Worm (Caenorhabditis elegans) whole organism, mixed stage, embryonic: ENCODE measurements around the gene T27E7.5.

Experiments
- M03D4.4 ChIP-seq: sonication (generic microtip); optimal IDR thresholded peaks from 2 replicates; lab custom pipeline; 2017; ENCODE audit warnings: mild to moderate bottlenecking, missing genetic modification characterization, missing compliant biosample characterization
- bed-3 ChIP-seq: fragments of 200-800 bp; sonication (Bioruptor generic); optimal IDR thresholded peaks from 3 replicates; lab custom pipeline; 2018; ENCODE audit warnings: mild to moderate bottlenecking, missing genetic modification characterization, moderate library complexity, missing compliant biosample characterization
- blmp-1 ChIP-seq: fragments of 150-350 bp; optimal IDR thresholded peaks from 2 replicates; lab custom pipeline; 2014; ENCODE audit warnings: missing biosample characterization, missing genetic modification characterization
- ceh-39 ChIP-seq: fragments of 150-350 bp; optimal IDR thresholded peaks from 2 replicates; lab custom pipeline; 2014; ENCODE audit warnings: missing biosample characterization, missing genetic modification characterization
- ceh-43 ChIP-seq: fragments of 200-800 bp; sonication (Bioruptor generic); optimal IDR thresholded peaks from 2 replicates; lab custom pipeline; 2018; ENCODE audit warnings: mild to moderate bottlenecking, missing genetic modification characterization, moderate library complexity, missing compliant biosample characterization
- ceh-83 ChIP-seq: fragments of 200-800 bp; sonication (Bioruptor generic); optimal IDR thresholded peaks from 2 replicates; lab custom pipeline; 2018; ENCODE audit warnings: mild to moderate bottlenecking, missing genetic modification characterization, missing compliant biosample characterization
- ces-1 ChIP-seq: fragments of 150-350 bp; optimal IDR thresholded peaks from 2 replicates; lab custom pipeline; 2014; ENCODE audit warnings: missing biosample characterization, missing genetic modification reagents, missing genetic modification characterization
- cnd-1 ChIP-seq: fragments of 200-800 bp; sonication (Bioruptor generic); optimal IDR thresholded peaks from 2 replicates; lab custom pipeline; 2018; ENCODE audit warnings: mild to moderate bottlenecking, missing genetic modification characterization, missing compliant biosample characterization
- elt-1 ChIP-seq: sonication (generic microtip); optimal IDR thresholded peaks from 2 replicates; lab custom pipeline; 2017; ENCODE audit warnings: missing genetic modification characterization, mild to moderate bottlenecking, missing compliant biosample characterization, antibody characterized with exemption, moderate library complexity, borderline replicate concordance; ENCODE audit not compliant: insufficient read depth
- ham-2 ChIP-seq: fragments of 200-800 bp; sonication (Bioruptor generic); optimal IDR thresholded peaks from 2 replicates; lab custom pipeline; 2018; ENCODE audit warnings: mild to moderate bottlenecking, missing genetic modification characterization, missing compliant biosample characterization
- hlh-1 ChIP-seq: fragments of 150-350 bp; optimal IDR thresholded peaks from 2 replicates; lab custom pipeline; 2014; ENCODE audit warnings: missing biosample characterization, missing genetic modification reagents, missing genetic modification characterization
- lin-32 ChIP-seq: fragments of 200-800 bp; sonication (Bioruptor generic); optimal IDR thresholded peaks from 2 replicates; lab custom pipeline; 2018; ENCODE audit warnings: mild to moderate bottlenecking, missing genetic modification characterization, missing compliant biosample characterization
- lsy-2 ChIP-seq: fragments of 150-350 bp; optimal IDR thresholded peaks from 2 replicates; lab custom pipeline; 2014; ENCODE audit warnings: missing biosample characterization, missing genetic modification characterization
- mab-5 ChIP-seq: fragments of 150-350 bp; optimal IDR thresholded peaks from 2 replicates; lab custom pipeline; 2014; ENCODE audit warnings: missing biosample characterization, missing genetic modification characterization
- mls-2 ChIP-seq: sonication (generic microtip); optimal IDR thresholded peaks from 2 replicates; lab custom pipeline; 2016; ENCODE audit warnings: mild to moderate bottlenecking, missing genetic modification characterization, moderate library complexity, missing compliant biosample characterization
- nhr-12 ChIP-seq: fragments of 150-350 bp; optimal IDR thresholded peaks from 2 replicates; lab custom pipeline; 2014; ENCODE audit warnings: missing biosample characterization, missing genetic modification characterization
- nhr-2 ChIP-seq: fragments of 150-350 bp; optimal IDR thresholded peaks from 2 replicates; lab custom pipeline; 2014; ENCODE audit warnings: missing biosample characterization, missing genetic modification characterization
- nhr-237 ChIP-seq: fragments of 150-350 bp; optimal IDR thresholded peaks from 2 replicates; lab custom pipeline; 2014; ENCODE audit warnings: missing biosample characterization, missing genetic modification characterization
- nhr-76 ChIP-seq: sonication (generic microtip); optimal IDR thresholded peaks from 2 replicates; lab custom pipeline; 2017; ENCODE audit warnings: missing biosample characterization, missing genetic modification characterization
- pha-4 ChIP-seq: fragments of 150-350 bp; optimal IDR thresholded peaks from 2 replicates; lab custom pipeline; 2018; ENCODE audit warnings: missing biosample characterization, missing genetic modification reagents, missing genetic modification characterization
- sem-2 ChIP-seq: fragments of 200-800 bp; sonication (Bioruptor generic); optimal IDR thresholded peaks from 2 replicates; lab custom pipeline; 2018; ENCODE audit warnings: mild to moderate bottlenecking, missing genetic modification characterization, missing compliant biosample characterization
- sptf-1 ChIP-seq: sonication (generic microtip); optimal IDR thresholded peaks from 2 replicates; lab custom pipeline; 2017; ENCODE audit warnings: mild to moderate bottlenecking, missing genetic modification characterization, moderate library complexity, missing compliant biosample characterization
- tbx-8 ChIP-seq: fragments of 200-800 bp; sonication (Bioruptor generic); optimal IDR thresholded peaks from 2 replicates; lab custom pipeline; 2018; ENCODE audit warnings: mild to moderate bottlenecking, missing genetic modification characterization, moderate library complexity, missing compliant biosample characterization
- unc-120 ChIP-seq: sonication (generic microtip); optimal IDR thresholded peaks from 2 replicates; lab custom pipeline; 2017; ENCODE audit warnings: missing genetic modification characterization, missing compliant biosample characterization; ENCODE audit not compliant: poor library complexity, severe bottlenecking
- unc-39 ChIP-seq: fragments of 150-350 bp; optimal IDR thresholded peaks from 2 replicates; lab custom pipeline; 2014; ENCODE audit warnings: missing biosample characterization, missing genetic modification characterization
- unc-62 ChIP-seq: fragments of 150-350 bp; optimal IDR thresholded peaks from 2 replicates; lab custom pipeline; 2014; ENCODE audit warnings: missing biosample characterization, missing genetic modification reagents, missing genetic modification characterization
- zip-8 ChIP-seq: fragments of 150-350 bp; optimal IDR thresholded peaks from 2 replicates; lab custom pipeline; 2014; ENCODE audit warnings: missing biosample characterization, missing genetic modification characterization
- ztf-11 ChIP-seq: fragments of 150-350 bp; optimal IDR thresholded peaks from 2 replicates; lab custom pipeline; 2014; ENCODE audit warnings: missing biosample characterization, missing genetic modification characterization

T27E7.5 gene

ce11 chrIV:14536911-14537310 is at the start of gene T27E7.5:
TSS of gene T27E7.5 (plus strand) at chrIV:14537163.
- TF ChIP-seq ztf-11 (no peak), nhr-76 (tag; lab: Kevin White, UChicago) (no peak), M03D4.4 (no peak), hlh-1 (tag; lab: Kevin White, UChicago) (no peak)
- TF ChIP-seq, all 35 proteins: peak for 0

DNA sequence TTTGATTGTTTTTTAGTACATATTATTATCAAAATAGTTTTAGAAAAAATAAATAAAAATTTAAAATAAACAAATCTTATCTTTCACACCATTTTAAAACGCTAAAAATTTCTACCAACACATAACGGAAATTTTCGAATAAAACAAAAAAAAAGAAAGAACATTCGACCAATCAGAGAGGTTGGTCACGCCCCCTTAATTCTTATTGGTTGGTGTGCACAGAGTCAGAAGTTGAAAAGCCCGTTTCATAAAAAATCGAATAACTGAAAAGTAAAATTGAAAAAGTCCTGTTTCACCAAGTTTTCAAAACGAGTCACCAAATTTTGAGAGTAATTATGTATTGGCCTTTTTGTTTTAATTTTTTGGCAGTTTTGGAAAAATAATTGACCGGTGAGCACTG is 45.8 kb upstream of the T27E7.5 start:
- TF ChIP-seq ces-1, result no peak

DNA sequence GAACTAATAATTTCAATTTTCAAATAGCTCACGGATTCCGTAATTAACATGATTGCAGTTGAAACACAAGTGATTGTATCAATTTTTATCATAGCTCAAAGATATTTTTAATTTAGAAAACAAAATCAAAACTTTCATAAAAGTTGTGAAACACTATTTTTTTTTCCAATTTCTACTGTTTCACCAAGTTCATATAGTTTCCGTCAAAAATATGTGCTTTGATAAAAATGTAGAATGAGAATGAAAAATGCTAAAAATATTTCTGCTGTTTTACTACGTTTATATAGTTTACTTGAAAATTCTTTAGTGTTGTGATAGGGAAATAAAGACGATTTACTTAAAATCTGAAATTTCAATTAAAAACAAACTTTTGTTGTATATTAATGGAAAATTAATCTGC is 41.5 kb upstream of the T27E7.5 start:
- TF ChIP-seq tbx-8 (no peak), lsy-2 (tag; lab: Kevin White, UChicago) (no peak), unc-62 (GFP tag; lab: Kevin White, UChicago) (no peak), mab-5 (tag; lab: Kevin White, UChicago) (no peak), nhr-12 (tag; lab: Kevin White, UChicago) (no peak), nhr-2 (tag; lab: Kevin White, UChicago) (no peak), sptf-1 (tag; lab: Kevin White, UChicago) (no peak), ces-1 (no peak), ceh-43 (GFP tag; lab: Kevin White, UChicago) (no peak), ceh-39 (no peak), hlh-1 (tag; lab: Kevin White, UChicago) (no peak), unc-39 (no peak), unc-120 (tag; lab: Kevin White, UChicago) (no peak), nhr-237 (tag; lab: Kevin White, UChicago) (no peak), M03D4.4 (no peak), blmp-1 (no peak)
- TF ChIP-seq, all 35 proteins: peak for 0

DNA sequence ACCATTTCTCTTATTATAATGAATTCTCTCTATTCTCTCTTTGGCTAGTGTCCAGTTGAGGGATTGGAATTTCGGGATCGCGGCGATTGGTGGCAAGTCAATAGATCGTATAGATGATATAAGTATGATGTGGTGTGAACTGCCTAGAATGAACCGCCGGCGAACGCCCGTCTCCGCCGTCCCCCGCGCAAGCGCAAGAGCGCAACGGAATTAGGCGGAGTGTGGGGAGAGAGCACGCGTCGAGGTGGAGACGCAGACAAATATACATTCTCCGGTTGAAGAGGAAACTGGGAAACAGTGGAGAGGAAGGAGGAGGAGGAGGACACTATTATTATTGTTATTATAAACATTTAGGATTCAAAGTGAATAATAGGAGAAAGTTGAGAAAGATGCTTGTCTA is 40.5 kb upstream of the T27E7.5 start:
- TF ChIP-seq ces-1 (peak; percentile 29), mls-2 (tag; lab: Kevin White, UChicago) (peak; percentile 45), pha-4 (tag; lab: Kevin White, UChicago) (peak; percentile 23), ham-2 (peak; percentile 96), unc-120 (tag; lab: Kevin White, UChicago) (peak; percentile 17), blmp-1 (peak; percentile 36), sptf-1 (tag; lab: Kevin White, UChicago) (peak; percentile 43), unc-62 (GFP tag; lab: Kevin White, UChicago) (no peak), M03D4.4 (no peak)

- TF ChIP-seq mab-5 (tag; lab: Kevin White, UChicago), result no peak
- TF ChIP-seq, all 35 proteins: peak for 0
Measured at ce11 chrIV:14505066-14505465, 31.9 kb upstream of the T27E7.5 start, which contains the start of gene tag-273. TSS of gene tag-273 (minus strand) at chrIV:14505166.

DNA sequence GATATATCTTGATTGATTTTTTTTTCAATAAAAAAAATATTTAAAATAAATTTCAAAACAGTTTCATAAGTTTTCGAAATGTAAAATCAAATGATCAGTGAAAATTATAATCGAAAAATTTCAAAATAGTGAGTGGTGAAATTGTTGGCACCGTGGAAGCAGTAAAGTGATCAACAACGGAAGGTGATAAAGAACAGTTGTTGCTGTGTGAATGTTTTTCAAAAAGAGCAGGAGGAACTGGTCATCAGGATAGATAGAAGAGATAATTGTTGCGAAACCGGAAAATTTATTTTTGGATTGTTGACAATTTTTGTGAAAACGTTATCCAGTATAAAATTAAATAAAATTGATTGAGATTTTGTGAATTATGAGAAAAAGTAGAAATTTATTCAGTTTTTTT is 30.9 kb upstream of the T27E7.5 start:
- TF ChIP-seq hlh-1 (tag; lab: Kevin White, UChicago) (peak; percentile 54), cnd-1 (tag; lab: Kevin White, UChicago) (no peak), sem-2 (no peak)

ce11 chrIV:14506995-14507394 is 30.0 kb upstream of the T27E7.5 start:
- TF ChIP-seq zip-8 (tag; lab: Kevin White, UChicago) (no peak), M03D4.4 (no peak), unc-62 (GFP tag; lab: Kevin White, UChicago) (peak; percentile 36), blmp-1 (no peak), ceh-83 (GFP tag; lab: Kevin White, UChicago) (no peak), hlh-1 (tag; lab: Kevin White, UChicago) (peak; percentile 71)

- TF ChIP-seq ces-1 (no peak), mls-2 (tag; lab: Kevin White, UChicago) (no peak), nhr-237 (tag; lab: Kevin White, UChicago) (no peak), bed-3 (no peak), cnd-1 (tag; lab: Kevin White, UChicago) (no peak), elt-1 (tag; lab: Kevin White, UChicago) (no peak), ham-2 (no peak), mab-5 (tag; lab: Kevin White, UChicago) (no peak), unc-120 (tag; lab: Kevin White, UChicago) (no peak), unc-62 (GFP tag; lab: Kevin White, UChicago) (no peak), blmp-1 (no peak), lin-32 (GFP tag; lab: Kevin White, UChicago) (no peak), zip-8 (tag; lab: Kevin White, UChicago) (no peak), lsy-2 (tag; lab: Kevin White, UChicago) (no peak)
Measured at ce11 chrIV:14512405-14512804, 24.6 kb upstream of the T27E7.5 start, which contains the start of gene Y57G11A.5. TSS of gene Y57G11A.5 (minus strand) at chrIV:14512505.
